Fruit fly (Drosophila melanogaster) whole organism, embryonic: ENCODE results near the gene Mf.

Source experiments
- Ada2b ChIP-seq: fragments of 200-800 bp; sonication (Bioruptor generic); IDR thresholded peaks from 2 replicates; pipeline ENCODE4 v1.3.6; 2022; ENCODE audit warnings: missing biosample characterization, missing genetic modification characterization
- Adf1 ChIP-seq: fragments of 200-800 bp; sonication (Bioruptor generic); IDR thresholded peaks from 2 replicates; pipeline ENCODE4 v1.3.6; 2022; ENCODE audit warnings: missing biosample characterization, missing genetic modification characterization
- Aef1 ChIP-seq: fragments of 200-800 bp; sonication (Bioruptor generic); IDR thresholded peaks from 3 replicates; pipeline ENCODE4 v1.3.6; 2022; ENCODE audit warnings: missing biosample characterization, missing genetic modification characterization
- BtbVII ChIP-seq: fragments of 200-800 bp; sonication (Bioruptor generic); optimal IDR thresholded peaks from 3 replicates; lab custom pipeline; 2017; ENCODE audit warnings: missing biosample characterization, mild to moderate bottlenecking, missing genetic modification characterization
- CG10267 ChIP-seq: fragments of 200-800 bp; sonication (Bioruptor generic); optimal IDR thresholded peaks from 2 replicates; lab custom pipeline; 2018; ENCODE audit warnings: missing biosample characterization, mild to moderate bottlenecking, missing genetic modification characterization, moderate library complexity
- CG11560 ChIP-seq: fragments of 200-800 bp; sonication (Bioruptor generic); IDR thresholded peaks from 3 replicates; pipeline ENCODE4 v1.3.6; 2022; ENCODE audit warnings: missing biosample characterization, missing genetic modification characterization
- CG12659 ChIP-seq: fragments of 200-800 bp; sonication (Bioruptor generic); optimal IDR thresholded peaks from 3 replicates; lab custom pipeline; 2017; ENCODE audit warnings: mild to moderate bottlenecking, missing biosample characterization, missing genetic modification reagents, missing genetic modification characterization
- CG13296 ChIP-seq: fragments of 200-800 bp; sonication (Bioruptor generic); optimal IDR thresholded peaks from 3 replicates; lab custom pipeline; 2018; ENCODE audit warnings: missing biosample characterization, mild to moderate bottlenecking, missing genetic modification characterization
- CG13424 ChIP-seq: fragments of 200-800 bp; sonication (Bioruptor generic); optimal IDR thresholded peaks from 2 replicates; lab custom pipeline; 2019; ENCODE audit warnings: missing biosample characterization, mild to moderate bottlenecking, missing genetic modification characterization, moderate library complexity
- CG13775 ChIP-seq: fragments of 200-800 bp; sonication (Bioruptor generic); optimal IDR thresholded peaks from 3 replicates; lab custom pipeline; 2017; ENCODE audit warnings: missing biosample characterization, mild to moderate bottlenecking, missing genetic modification characterization
- CG14667 ChIP-seq: fragments of 200-800 bp; sonication (Bioruptor generic); IDR thresholded peaks from 2 replicates; pipeline ENCODE4 v1.3.6; 2022; ENCODE audit warnings: missing biosample characterization, missing genetic modification characterization
- CG17186 ChIP-seq: fragments of 200-800 bp; sonication (Bioruptor generic); optimal IDR thresholded peaks from 3 replicates; lab custom pipeline; 2017; ENCODE audit warnings: missing biosample characterization, missing genetic modification reagents, missing genetic modification characterization
- CG18599 ChIP-seq: fragments of 200-800 bp; sonication (Bioruptor generic); optimal IDR thresholded peaks from 3 replicates; lab custom pipeline; 2017; ENCODE audit warnings: missing biosample characterization, missing genetic modification characterization, mild to moderate bottlenecking, moderate library complexity, missing genetic modification reagents
- CG2889 ChIP-seq: fragments of 200-800 bp; sonication (Bioruptor generic); IDR thresholded peaks from 3 replicates; pipeline ENCODE4 v1.3.6; 2022; ENCODE audit warnings: missing biosample characterization, missing genetic modification characterization
- CG30020 ChIP-seq: fragments of 200-800 bp; optimal IDR thresholded peaks from 2 replicates; lab custom pipeline; 2019; ENCODE audit warnings: missing biosample characterization, mild to moderate bottlenecking, missing genetic modification characterization, moderate library complexity
- CG32532 ChIP-seq: fragments of 200-800 bp; sonication (Bioruptor generic); IDR thresholded peaks from 2 replicates; pipeline ENCODE4 v1.3.6; 2022; ENCODE audit warnings: missing biosample characterization, missing genetic modification characterization
- CG43689 ChIP-seq: fragments of 200-800 bp; sonication (Bioruptor generic); IDR thresholded peaks from 2 replicates; pipeline ENCODE4 v1.3.6; 2022; ENCODE audit warnings: missing biosample characterization, missing genetic modification characterization
- CG6175 ChIP-seq: fragments of 200-800 bp; sonication (Bioruptor generic); IDR thresholded peaks from 3 replicates; pipeline ENCODE4 v1.3.6; 2022; ENCODE audit warnings: missing biosample characterization, missing genetic modification characterization
- CG7839 ChIP-seq: fragments of 200-800 bp; sonication (Bioruptor generic); optimal IDR thresholded peaks from 3 replicates; lab custom pipeline; 2018; ENCODE audit warnings: missing biosample characterization, mild to moderate bottlenecking, missing genetic modification characterization, moderate library complexity
- CG8281 ChIP-seq: fragments of 200-800 bp; sonication (Bioruptor generic); optimal IDR thresholded peaks from 2 replicates; lab custom pipeline; 2018; ENCODE audit warnings: missing biosample characterization, mild to moderate bottlenecking, missing genetic modification characterization, moderate library complexity
- CG9609 ChIP-seq: fragments of 200-800 bp; sonication (Bioruptor generic); optimal IDR thresholded peaks from 3 replicates; lab custom pipeline; 2016; ENCODE audit warnings: missing biosample characterization, missing genetic modification characterization
- CHES-1-like ChIP-seq: fragments of 200-800 bp; sonication (Bioruptor generic); optimal IDR thresholded peaks from 2 replicates; lab custom pipeline; 2016; ENCODE audit warnings: missing biosample characterization, missing genetic modification characterization
- ERR ChIP-seq: fragments of 200-800 bp; sonication (Bioruptor generic); optimal IDR thresholded peaks from 2 replicates; lab custom pipeline; 2016; ENCODE audit warnings: missing biosample characterization, missing genetic modification characterization
- Fer3 ChIP-seq: fragments of 200-800 bp; sonication (Bioruptor generic); optimal IDR thresholded peaks from 2 replicates; lab custom pipeline; 2018; ENCODE audit warnings: missing biosample characterization, mild to moderate bottlenecking, missing genetic modification characterization, moderate library complexity
- Gug ChIP-seq: fragments of 200-800 bp; sonication (Bioruptor generic); IDR thresholded peaks from 4 replicates; pipeline ENCODE4 v1.3.6; 2022; ENCODE audit warnings: missing biosample characterization, missing genetic modification characterization
- HmgD ChIP-seq: fragments of 200-800 bp; sonication (Bioruptor generic); optimal IDR thresholded peaks from 3 replicates; lab custom pipeline; 2016; ENCODE audit warnings: missing biosample characterization, missing genetic modification characterization
- Kr ChIP-seq: fragments of 200-800 bp; sonication (Bioruptor generic); optimal IDR thresholded peaks from 2 replicates; lab custom pipeline; 2017; ENCODE audit warnings: missing biosample characterization, mild to moderate bottlenecking, missing genetic modification characterization
- Med ChIP-seq: fragments of 200-800 bp; sonication (Bioruptor generic); peaks from one replicate; lab custom pipeline; 2016; ENCODE audit warnings: missing biosample characterization, missing genetic modification characterization, mild to moderate bottlenecking, inconsistent platforms, moderate library complexity
- Myb ChIP-seq: fragments of 200-800 bp; sonication (Bioruptor generic); optimal IDR thresholded peaks from 2 replicates; lab custom pipeline; 2016; ENCODE audit warnings: missing biosample characterization, missing genetic modification characterization
- NK7.1 ChIP-seq: fragments of 200-800 bp; sonication (Bioruptor generic); optimal IDR thresholded peaks from 3 replicates; lab custom pipeline; 2016; ENCODE audit warnings: missing biosample characterization, missing genetic modification characterization
- Pdp1 ChIP-seq, 2 experiments: fragments of 200-800 bp; sonication (Bioruptor generic); optimal IDR thresholded peaks; 3 replicates each; lab custom pipeline; 2016; ENCODE audit warnings: missing biosample characterization in 2 of 2, missing genetic modification characterization in 2 of 2, mild to moderate bottlenecking in 1 of 2, moderate library complexity in 1 of 2
- Rx ChIP-seq: fragments of 200-800 bp; sonication (Bioruptor generic); IDR thresholded peaks from 2 replicates; pipeline ENCODE4 v1.3.6; 2022; ENCODE audit warnings: missing biosample characterization, missing genetic modification characterization
- az2 ChIP-seq: fragments of 200-800 bp; sonication (Bioruptor generic); optimal IDR thresholded peaks from 3 replicates; lab custom pipeline; 2016; ENCODE audit warnings: missing biosample characterization, missing genetic modification characterization
- cas ChIP-seq: fragments of 200-800 bp; sonication (Bioruptor generic); IDR thresholded peaks from 2 replicates; pipeline ENCODE4 v1.3.6; 2022; ENCODE audit warnings: missing biosample characterization, missing genetic modification characterization
- chif ChIP-seq, 2 experiments: fragments of 200-800 bp; sonication (Bioruptor generic); optimal IDR thresholded peaks; 3 replicates each; lab custom pipeline; 2016; ENCODE audit warnings: missing biosample characterization in 2 of 2, missing genetic modification characterization in 2 of 2
- dm ChIP-seq: fragments of 200-800 bp; sonication (Bioruptor generic); optimal IDR thresholded peaks from 3 replicates; lab custom pipeline; 2016; ENCODE audit warnings: missing biosample characterization, missing genetic modification characterization
- dmrt99B ChIP-seq: fragments of 200-800 bp; sonication (Bioruptor generic); optimal IDR thresholded peaks from 2 replicates; lab custom pipeline; 2018; ENCODE audit warnings: missing biosample characterization, mild to moderate bottlenecking, missing genetic modification characterization, moderate library complexity
- eve ChIP-seq, 2 experiments: fragments of >200 bp; optimal IDR thresholded peaks; 2 replicates each; lab custom pipeline; 2017; ENCODE audit warnings: missing biosample characterization in 2 of 2, missing genetic modification characterization in 2 of 2
- gfzf ChIP-seq: fragments of 200-800 bp; sonication (Bioruptor generic); optimal IDR thresholded peaks from 2 replicates; lab custom pipeline; 2016; ENCODE audit warnings: missing biosample characterization, mild to moderate bottlenecking, missing genetic modification characterization, moderate library complexity
- grn ChIP-seq: fragments of 200-800 bp; sonication (Bioruptor generic); optimal IDR thresholded peaks from 3 replicates; lab custom pipeline; 2017; ENCODE audit warnings: missing biosample characterization, missing genetic modification characterization
- h ChIP-seq: fragments of >200 bp; optimal IDR thresholded peaks from 2 replicates; lab custom pipeline; 2017
- kah ChIP-seq: fragments of 200-800 bp; sonication (Bioruptor generic); optimal IDR thresholded peaks from 2 replicates; lab custom pipeline; 2018; ENCODE audit warnings: missing biosample characterization, mild to moderate bottlenecking, missing genetic modification characterization
- lilli ChIP-seq: fragments of 200-800 bp; sonication (Bioruptor generic); optimal IDR thresholded peaks from 3 replicates; lab custom pipeline; 2016; ENCODE audit warnings: missing biosample characterization, missing genetic modification characterization
- lola ChIP-seq, 3 experiments: fragments of >200 bp in 2 of 3; fragments of 200-800 bp in 1 of 3; sonication (Bioruptor generic) in 1 of 3; optimal IDR thresholded peaks; 2 replicates each; lab custom pipeline; 2017 to 2019; ENCODE audit warnings: missing biosample characterization in 3 of 3, missing genetic modification characterization in 3 of 3, mild to moderate bottlenecking in 1 of 3, moderate library complexity in 1 of 3
- mld ChIP-seq: fragments of 200-800 bp; sonication (Bioruptor generic); IDR thresholded peaks from 3 replicates; pipeline ENCODE4 v1.3.6; 2022; ENCODE audit warnings: missing biosample characterization, missing genetic modification characterization; ENCODE audit not compliant: partially characterized antibody
- nerfin-2 ChIP-seq: fragments of 200-800 bp; sonication (Bioruptor generic); IDR thresholded peaks from 2 replicates; pipeline ENCODE4 v1.3.6; 2022; ENCODE audit warnings: missing biosample characterization, missing genetic modification characterization; ENCODE audit not compliant: partially characterized antibody
- nom ChIP-seq: fragments of 200-800 bp; sonication (Bioruptor generic); optimal IDR thresholded peaks from 2 replicates; lab custom pipeline; 2017; ENCODE audit warnings: missing biosample characterization, missing genetic modification characterization, mild to moderate bottlenecking, moderate library complexity, missing genetic modification reagents
- pho ChIP-seq: fragments of 200-800 bp; sonication (Bioruptor generic); optimal IDR thresholded peaks from 2 replicates; lab custom pipeline; 2016; ENCODE audit warnings: missing biosample characterization, missing genetic modification characterization
- shn ChIP-seq: fragments of 200-800 bp; sonication (Bioruptor generic); optimal IDR thresholded peaks from 3 replicates; lab custom pipeline; 2016; ENCODE audit warnings: missing biosample characterization, missing genetic modification characterization
- vfl ChIP-seq: fragments of 200-800 bp; sonication (Bioruptor generic); optimal IDR thresholded peaks from 2 replicates; lab custom pipeline; 2016; ENCODE audit warnings: missing biosample characterization, missing genetic modification characterization
- yki ChIP-seq: fragments of >200 bp; optimal IDR thresholded peaks from 3 replicates; lab custom pipeline; 2018

The Mf gene

DNA sequence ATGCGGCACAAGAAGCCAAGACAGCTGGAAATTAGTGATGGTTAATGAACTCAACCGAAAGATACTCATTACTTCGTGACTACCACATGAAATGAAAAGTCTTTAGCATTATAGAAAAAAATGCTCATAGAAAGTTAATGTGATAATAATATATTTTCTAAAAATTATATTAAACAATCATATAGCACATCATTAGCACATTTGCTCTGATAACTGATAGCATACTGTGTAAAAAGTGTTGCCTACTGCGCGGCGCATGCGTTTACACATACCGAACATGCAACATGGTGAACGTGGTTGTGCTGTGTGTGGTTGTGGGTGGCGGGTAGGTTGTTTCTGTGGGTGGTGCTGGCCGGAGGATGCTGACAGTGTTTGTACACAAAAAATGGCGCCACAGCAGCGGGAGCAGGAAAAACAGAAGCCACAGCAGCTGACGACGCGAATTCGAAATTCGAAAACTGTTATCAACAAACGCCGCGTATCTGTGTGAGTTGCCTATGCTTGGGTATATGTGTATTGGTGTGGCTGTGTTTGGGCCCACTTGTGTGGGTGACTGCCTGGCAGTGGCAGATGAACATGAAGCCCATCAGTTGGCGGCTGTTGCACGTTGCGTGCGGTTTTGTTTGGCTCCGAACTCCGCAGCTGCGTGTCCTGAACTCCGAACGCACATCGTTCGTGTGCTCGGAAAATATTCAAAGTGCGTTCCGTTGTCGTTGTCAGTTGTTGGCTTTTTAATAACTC, 31.4 kb downstream of the Mf start, which contains the start of gene Gyc88E (continued):
- TF ChIP-seq nom (GFP tag; lab: Kevin White, UChicago) (no peak), h (lab: Kevin White, UChicago) (no peak), CG12659 (GFP tag; lab: Kevin White, UChicago) (no peak), Ada2b (no peak; the same call in 1 of the 2 replicates), nerfin-2 (GFP tag; lab: Robert Waterston, UW) (no peak), CG9609 (GFP tag; lab: Kevin White, UChicago) (no peak), shn (GFP tag; lab: Kevin White, UChicago) (no peak), Rx (no peak), CHES-1-like (GFP tag; lab: Kevin White, UChicago) (no peak), kah (GFP tag; lab: Kevin White, UChicago) (no peak), Aef1 (GFP tag; lab: Robert Waterston, UW) (no peak), CG18599 (GFP tag; lab: Kevin White, UChicago) (peak; percentile 41), mld (GFP tag; lab: Robert Waterston, UW) (no peak), CG43689 (GFP tag; lab: Robert Waterston, UW) (no peak), Fer3 (tag; lab: Kevin White, UChicago) (no peak), ERR (GFP tag; lab: Kevin White, UChicago) (no peak), CG13775 (GFP tag; lab: Kevin White, UChicago) (no peak), BtbVII (GFP tag; lab: Kevin White, UChicago) (no peak), CG8281 (tag; lab: Kevin White, UChicago) (no peak), CG6175 (GFP tag; lab: Robert Waterston, UW) (peak; percentile 28; the same call in 1 of the 3 replicates), Pdp1 (GFP tag; optimal IDR thresholded peaks at IDR 0.05; lab: Kevin White, UChicago) (no peak), gfzf (GFP tag; lab: Kevin White, UChicago) (no peak), dmrt99B (tag; lab: Kevin White, UChicago) (peak; percentile 57), pho (GFP tag; lab: Kevin White, UChicago) (no peak), CG13296 (GFP tag; lab: Kevin White, UChicago) (peak; percentile 55), CG7839 (tag; lab: Kevin White, UChicago) (peak; percentile 59), CG17186 (no peak), Med (peak; percentile 45), CG14667 (GFP tag; lab: Robert Waterston, UW) (peak; percentile 53; the same call in 1 of the 2 replicates), HmgD (GFP tag; lab: Kevin White, UChicago) (no peak), CG13424 (tag; lab: Kevin White, UChicago) (no peak), CG32532 (GFP tag; lab: Robert Waterston, UW) (peak; percentile 68), lola (GFP tag; optimal IDR thresholded peaks at IDR 0.05; lab: Kevin White, UChicago) (no peak), cas (no peak), Kr (GFP tag; lab: Kevin White, UChicago) (no peak), vfl (GFP tag; lab: Kevin White, UChicago) (no peak), lilli (GFP tag; lab: Kevin White, UChicago) (no peak), Gug (GFP tag; lab: Robert Waterston, UW) (0 out of 4 replicates have a peak, but pooled peaks have one; percentile 23), CG10267 (tag; lab: Kevin White, UChicago) (no peak), eve (GFP tag; optimal IDR thresholded peaks at IDR 0.05; lab: Kevin White, UChicago) (no peak), chif (GFP tag; optimal IDR thresholded peaks at IDR 0.05; lab: Kevin White, UChicago) (no peak), Myb (GFP tag; lab: Kevin White, UChicago) (no peak), az2 (GFP tag; lab: Kevin White, UChicago) (no peak), Adf1 (no peak), yki (lab: Kevin White, UChicago) (no peak), CG2889 (GFP tag; lab: Robert Waterston, UW) (no peak), dm (no peak), NK7.1 (GFP tag; lab: Kevin White, UChicago) (no peak), CG11560 (no peak), grn (GFP tag; lab: Kevin White, UChicago) (no peak), CG30020 (tag; lab: Kevin White, UChicago) (no peak)
